Fruit fly (Drosophila melanogaster): ENCODE results near the gene Tom40.

Gene Tom40

DNA sequence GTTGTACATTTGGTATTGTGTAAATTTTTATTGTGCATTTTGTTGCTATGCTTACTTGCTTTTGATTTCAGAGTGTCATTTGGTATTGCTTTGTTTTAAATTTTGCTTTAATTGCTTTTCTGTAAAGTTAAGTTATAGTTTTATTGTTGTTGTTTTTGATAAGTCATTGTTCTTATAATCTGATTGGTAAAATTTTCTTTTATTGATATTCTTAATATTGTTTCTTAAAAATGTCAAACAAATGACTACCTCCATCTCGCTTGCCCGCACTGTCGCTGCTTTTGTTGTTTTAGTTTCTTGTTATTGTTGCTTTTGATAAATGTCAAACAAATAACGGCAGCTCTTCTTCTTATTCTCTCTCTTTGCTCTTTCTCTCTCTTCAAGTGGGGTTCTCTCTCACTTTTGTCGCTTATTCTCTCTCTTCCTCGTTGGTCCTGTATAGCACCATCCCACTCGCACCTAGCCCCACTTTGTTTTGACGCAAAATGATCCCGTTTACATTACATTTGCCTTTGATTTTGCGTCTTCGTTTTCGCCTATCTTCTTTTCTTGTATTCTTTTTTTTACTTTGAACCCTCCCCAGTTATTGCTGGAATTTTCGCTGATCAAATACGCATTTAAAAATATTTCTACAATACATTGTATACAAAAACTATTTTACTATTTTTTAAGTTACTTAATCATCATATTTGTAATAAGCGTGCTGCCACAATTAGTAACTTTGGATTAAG, 26.8 kb upstream of the Tom40 start:
- TF ChIP-seq CG12605 (GFP tag; IDR thresholded peaks at IDR 0.05), result peak; percentile 23; the same call in 1 of the 2 replicates
- no peak for TF ChIP-seq Snoo (tag; optimal IDR thresholded peaks at IDR 0.05)
- TF ChIP-seq Ets98B (GFP tag; IDR thresholded peaks at IDR 0.05), result peak; percentile 15; the same call in 1 of the 2 replicates
- no peak for TF ChIP-seq CG8301 (tag; optimal IDR thresholded peaks at IDR 0.05)
- TF ChIP-seq Pif1A (GFP tag; optimal IDR thresholded peaks at IDR 0.05), result peak; percentile 39
- peak; percentile 48; the same call in 1 of the 3 replicates for TF ChIP-seq CG4496 (GFP tag; IDR thresholded peaks at IDR 0.05)
- peak; percentile 7 for TF ChIP-seq CG14655 (GFP tag; optimal IDR thresholded peaks at IDR 0.05)
- peak; percentile 14 for TF ChIP-seq CG13204 (GFP tag; optimal IDR thresholded peaks at IDR 0.05)

DNA sequence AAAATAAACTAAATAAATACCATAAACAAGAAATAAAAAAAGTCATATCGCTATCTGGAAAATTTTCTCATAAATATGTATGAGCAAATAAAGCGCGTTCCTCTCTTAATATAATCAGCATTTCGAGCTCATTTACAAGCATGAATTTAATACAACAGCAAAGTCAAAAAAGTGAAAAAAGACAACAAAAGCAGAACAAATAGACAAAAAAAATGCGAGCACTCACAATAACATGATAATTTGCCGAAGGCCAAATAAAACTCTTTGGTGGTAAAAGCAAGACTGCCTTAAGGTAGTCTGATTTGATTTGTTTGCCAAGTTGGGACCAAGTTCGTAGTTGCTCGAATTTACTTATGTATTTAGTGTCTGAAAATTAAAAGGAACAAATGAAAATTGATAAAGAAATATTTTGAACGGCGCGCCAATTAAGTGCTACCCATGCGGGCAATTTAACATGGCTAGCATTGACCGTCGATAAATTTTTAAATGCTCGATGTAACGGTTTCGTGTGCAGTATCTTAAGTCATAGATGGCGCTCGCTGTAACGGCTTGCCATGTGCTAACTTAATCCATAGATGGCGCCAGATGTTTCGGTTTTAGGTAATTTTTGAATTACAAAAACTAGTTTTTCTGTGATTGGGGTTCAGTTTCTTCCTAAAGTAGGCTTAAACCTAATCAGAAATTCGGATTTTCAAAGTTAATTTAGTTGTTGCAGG, 26.1 kb upstream of the Tom40 start:
- TF ChIP-seq CG12605 (GFP tag; IDR thresholded peaks at IDR 0.05) (peak; percentile 47; the same call in 1 of the 2 replicates), D1 (tag; optimal IDR thresholded peaks at IDR 0.05) (no peak)

DNA sequence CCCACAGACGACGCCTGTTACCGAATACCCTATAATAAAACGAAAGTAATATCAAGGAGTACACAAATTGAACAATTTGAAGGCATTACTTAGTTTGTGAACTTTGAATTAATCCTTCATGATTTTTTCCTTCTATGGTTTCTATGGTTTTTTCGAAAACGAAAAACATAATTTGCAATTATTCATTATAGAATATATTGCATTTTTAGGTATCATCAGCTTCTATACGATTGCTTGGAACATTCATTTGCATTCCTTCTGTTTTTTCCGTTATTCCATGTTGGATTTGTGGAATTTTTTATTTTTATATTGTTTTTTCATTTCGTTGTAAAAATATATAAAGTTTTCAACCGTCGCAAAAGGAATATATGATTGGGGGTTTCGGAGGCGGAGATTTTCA, 21.3 kb upstream of the Tom40 start:
- TF ChIP-seq D1 (tag; optimal IDR thresholded peaks at IDR 0.05) (no peak), fd96Ca (GFP tag; IDR thresholded peaks at IDR 0.05) (no peak), CG13204 (GFP tag; optimal IDR thresholded peaks at IDR 0.05) (no peak), rn (GFP tag; IDR thresholded peaks at IDR 0.05) (no peak), CG8301 (tag; optimal IDR thresholded peaks at IDR 0.05) (no peak), CG34367 (tag; optimal IDR thresholded peaks at IDR 0.05) (no peak), CG32121 (GFP tag; IDR thresholded peaks at IDR 0.05) (no peak), Snoo (tag; optimal IDR thresholded peaks at IDR 0.05) (no peak), CG9948 (tag; optimal IDR thresholded peaks at IDR 0.05) (no peak), EcR (GFP tag; optimal IDR thresholded peaks at IDR 0.05) (no peak), CG15710 (tag; optimal IDR thresholded peaks at IDR 0.05) (no peak), Pif1A (GFP tag; optimal IDR thresholded peaks at IDR 0.05) (no peak), CG10348 (GFP tag; IDR thresholded peaks at IDR 0.05) (no peak), CG8159 (tag; optimal IDR thresholded peaks at IDR 0.05) (no peak), CG17806 (tag; optimal IDR thresholded peaks at IDR 0.05) (no peak)

DNA sequence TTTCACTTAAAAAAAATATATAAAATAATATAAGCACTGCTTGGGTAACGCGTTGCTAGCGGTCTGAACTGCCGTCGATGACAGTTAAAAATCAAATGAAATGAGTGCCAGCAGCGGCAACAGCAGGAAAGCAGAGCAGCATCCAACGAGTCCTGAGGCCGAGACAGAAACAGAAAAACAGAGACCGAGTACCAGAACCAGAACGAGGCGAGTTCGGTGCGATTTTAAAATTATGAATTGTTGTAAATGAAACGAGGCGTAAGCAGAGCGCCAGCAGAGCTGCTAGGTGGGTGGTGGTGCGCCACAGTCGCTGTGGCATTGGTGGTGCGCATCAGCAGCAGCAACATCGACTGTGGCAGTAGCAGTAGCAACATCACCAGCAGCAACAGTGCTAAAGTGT, 18.9 kb upstream of the Tom40 start, which contains the start of gene CG15478:
TSS of gene CG15478 (minus strand) at position 101 of the 400 bp plus-strand sequence.
- no peak for TF ChIP-seq CG10348 (GFP tag; IDR thresholded peaks at IDR 0.05)
- no peak for TF ChIP-seq CG8159 (tag; optimal IDR thresholded peaks at IDR 0.05)
- TF ChIP-seq Snoo (tag; optimal IDR thresholded peaks at IDR 0.05), result no peak
- no peak for TF ChIP-seq CG12605 (GFP tag; IDR thresholded peaks at IDR 0.05)
- no peak for TF ChIP-seq CG4496 (GFP tag; IDR thresholded peaks at IDR 0.05)
- no peak for TF ChIP-seq CG13204 (GFP tag; optimal IDR thresholded peaks at IDR 0.05)
- no peak for TF ChIP-seq fd96Ca (GFP tag; IDR thresholded peaks at IDR 0.05)
- no peak for TF ChIP-seq CG32121 (GFP tag; IDR thresholded peaks at IDR 0.05)
- TF ChIP-seq D1 (tag; optimal IDR thresholded peaks at IDR 0.05), result no peak
- TF ChIP-seq Pif1A (GFP tag; optimal IDR thresholded peaks at IDR 0.05), result no peak
- TF ChIP-seq Pif1B (GFP tag; optimal IDR thresholded peaks at IDR 0.05), result no peak
- no peak for TF ChIP-seq CG14655 (GFP tag; optimal IDR thresholded peaks at IDR 0.05)

DNA sequence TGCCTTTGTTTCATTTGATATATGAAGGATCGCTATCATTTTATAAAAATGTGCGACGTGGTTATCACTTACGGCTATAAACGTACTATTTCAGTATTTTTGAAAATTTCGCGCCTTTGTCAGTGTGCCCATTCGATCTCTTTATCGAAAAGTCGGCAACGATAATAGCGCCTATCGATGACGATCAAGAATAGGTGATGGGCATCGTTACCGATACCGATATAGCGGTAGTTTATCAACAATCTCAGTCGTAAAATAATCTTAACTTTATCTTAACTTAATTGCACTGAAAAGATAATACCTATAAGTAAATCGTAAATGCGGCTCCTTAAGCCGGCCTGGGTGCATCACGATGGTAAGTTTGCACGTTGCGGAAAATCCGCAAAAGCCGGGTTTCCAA, 14.8 kb upstream of the Tom40 start, which contains the start of gene Hira:
TSS of gene Hira (plus strand) at position 215 of the 400 bp plus-strand sequence.
- TF ChIP-seq Pif1B (GFP tag; optimal IDR thresholded peaks at IDR 0.05) (no peak), CG4496 (GFP tag; IDR thresholded peaks at IDR 0.05) (no peak), CG9948 (tag; optimal IDR thresholded peaks at IDR 0.05) (no peak), CG12605 (GFP tag; IDR thresholded peaks at IDR 0.05) (no peak), CG8301 (tag; optimal IDR thresholded peaks at IDR 0.05) (no peak), CG13204 (GFP tag; optimal IDR thresholded peaks at IDR 0.05) (no peak), CG15710 (tag; optimal IDR thresholded peaks at IDR 0.05) (no peak), EcR (GFP tag; optimal IDR thresholded peaks at IDR 0.05) (no peak), CG14655 (GFP tag; optimal IDR thresholded peaks at IDR 0.05) (no peak), Snoo (tag; optimal IDR thresholded peaks at IDR 0.05) (no peak), Ets98B (GFP tag; IDR thresholded peaks at IDR 0.05) (no peak), D1 (tag; optimal IDR thresholded peaks at IDR 0.05) (no peak), CG34367 (tag; optimal IDR thresholded peaks at IDR 0.05) (no peak)

DNA sequence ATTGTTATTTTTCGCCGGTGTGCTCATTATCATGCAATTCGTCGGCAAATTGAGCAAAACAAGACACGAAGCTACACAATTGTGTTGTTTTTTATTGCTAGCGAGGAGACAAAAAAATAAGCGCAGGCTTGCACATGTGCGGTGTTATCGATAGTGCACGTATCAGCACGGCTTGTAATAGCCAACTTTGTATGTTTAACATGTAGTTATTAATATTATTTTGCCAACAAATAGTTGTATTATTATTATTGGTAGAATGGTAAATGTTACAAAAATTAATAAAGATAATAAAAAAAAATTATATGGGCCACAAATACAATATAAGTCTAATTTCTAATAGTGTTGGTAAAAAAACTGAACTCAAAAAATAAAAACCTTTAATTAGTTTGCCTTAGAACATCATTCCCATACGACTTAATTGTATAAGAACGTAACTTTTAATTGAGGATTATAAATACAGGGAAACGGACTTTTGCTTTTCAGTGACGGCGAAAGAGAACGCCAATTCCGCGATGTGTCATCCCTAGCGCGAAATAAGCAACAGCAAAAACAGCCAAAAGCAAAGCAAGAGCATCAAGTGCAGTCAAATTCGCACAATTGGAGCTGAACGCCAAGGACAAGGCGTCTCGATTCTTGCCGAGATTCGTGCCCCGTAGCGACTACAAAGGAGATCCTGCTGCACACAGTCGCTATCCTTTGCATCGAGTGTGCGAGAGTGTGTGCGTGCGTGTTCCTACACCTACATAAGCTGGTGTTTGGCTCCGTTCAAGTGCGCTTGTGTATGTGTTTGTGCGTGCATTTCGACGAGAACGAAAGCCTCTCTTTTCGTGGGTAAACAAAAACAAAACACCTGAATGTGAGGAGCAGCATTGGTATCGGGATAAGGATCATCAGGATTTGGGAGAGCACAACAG, 8.2 kb upstream of the Tom40 start, which contains the start of the genes NELF-B and CG12155:
TSS of gene NELF-B (minus strand) at position 111 of the 914 bp plus-strand sequence.
TSS of gene CG12155 (plus strand) at position 505 of the 914 bp plus-strand sequence.
- TF ChIP-seq CG15710 (tag; optimal IDR thresholded peaks at IDR 0.05) (peak; percentile 53), CG10348 (GFP tag; IDR thresholded peaks at IDR 0.05) (no peak), EcR (GFP tag; optimal IDR thresholded peaks at IDR 0.05) (no peak), Snoo (tag; optimal IDR thresholded peaks at IDR 0.05) (peak; percentile 36), CG9948 (tag; optimal IDR thresholded peaks at IDR 0.05) (peak; percentile 6), CG17806 (tag; optimal IDR thresholded peaks at IDR 0.05) (no peak), fd96Ca (GFP tag; IDR thresholded peaks at IDR 0.05) (no peak), gl (tag; optimal IDR thresholded peaks at IDR 0.05) (no peak), CG34367 (tag; optimal IDR thresholded peaks at IDR 0.05) (peak; percentile 5), CG32121 (GFP tag; IDR thresholded peaks at IDR 0.05) (no peak), CG4496 (GFP tag; IDR thresholded peaks at IDR 0.05) (0 out of 3 replicates have a peak, but pooled peaks have one; percentile 11)
